2 fruit fly cellular contexts compared by ENCODE assay signal in the genomic region with DNA sequence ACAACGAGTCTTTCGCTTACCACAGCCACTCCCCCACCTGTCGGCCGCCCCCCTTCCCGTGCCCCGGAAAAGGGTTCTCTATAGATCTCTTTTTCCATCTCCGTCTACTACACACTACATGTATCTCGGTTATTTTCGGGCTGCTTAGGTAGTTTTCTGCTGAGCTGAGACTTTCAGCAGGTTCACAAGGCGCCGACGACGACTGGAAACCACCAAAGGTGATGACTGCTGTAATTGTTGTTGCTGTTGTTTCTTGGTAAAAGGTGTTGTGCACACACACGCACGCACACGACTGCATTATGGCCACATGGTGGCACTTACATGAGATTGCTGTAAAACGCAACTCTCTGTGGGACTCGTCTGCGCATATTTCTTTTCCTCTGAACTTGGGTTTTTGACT.
TF ChIP-seq lines count a peak whose summit lies in the region.

No protein-coding gene starts in this region.

- TF ChIP-seq CTCF in whole organism, embryonic (GFP tag; optimal IDR thresholded peaks at IDR 0.05; lab: Kevin White, UChicago), result no peak

TF ChIP-seq in whole organism, embryonic, 481 proteins besides CTCF, POLR2A, EP300 and RAD21:
- TF ChIP-seq CG10431 (GFP tag; optimal IDR thresholded peaks at IDR 0.05; lab: Kevin White, UChicago) (peak; percentile 81), CG14860 (GFP tag; IDR thresholded peaks at IDR 0.05; lab: Robert Waterston, UW; ENCODE audit: partially characterized antibody) (no peak), CG18599 (GFP tag; optimal IDR thresholded peaks at IDR 0.05; lab: Kevin White, UChicago) (no peak), tll (GFP tag; optimal IDR thresholded peaks at IDR 0.05; lab: Kevin White, UChicago) (peak in 1 of 2 experiments; percentile 100), crc (GFP tag; optimal IDR thresholded peaks at IDR 0.05; lab: Kevin White, UChicago) (no peak), zen (tag; optimal IDR thresholded peaks at IDR 0.05; lab: Kevin White, UChicago) (peak; percentile 57), so (GFP tag; IDR thresholded peaks at IDR 0.05; lab: Robert Waterston, UW) (0 out of 3 replicates have a peak, but pooled peaks have one; percentile 22), cg (GFP tag; optimal IDR thresholded peaks at IDR 0.05; lab: Kevin White, UChicago) (peak; percentile 44), CG17912 (GFP tag; optimal IDR thresholded peaks at IDR 0.05; lab: Kevin White, UChicago) (no peak), CG15479 (GFP tag; optimal IDR thresholded peaks at IDR 0.05; lab: Kevin White, UChicago) (peak; percentile 34), CG2199 (GFP tag; IDR thresholded peaks at IDR 0.05; lab: Robert Waterston, UW) (0 out of 3 replicates have a peak, but pooled peaks have one; percentile 18), Kr (GFP tag; optimal IDR thresholded peaks at IDR 0.05; lab: Kevin White, UChicago) (peak; percentile 81), twi (tag; optimal IDR thresholded peaks at IDR 0.05; lab: Kevin White, UChicago) (peak; percentile 81), CG8388 (GFP tag; optimal IDR thresholded peaks at IDR 0.05; lab: Kevin White, UChicago) (no peak), D (optimal IDR thresholded peaks at IDR 0.05; lab: Kevin White, UChicago) (peak; percentile 74), D (GFP tag; optimal IDR thresholded peaks at IDR 0.05; lab: Kevin White, UChicago) (no peak), vfl (GFP tag; optimal IDR thresholded peaks at IDR 0.05; lab: Kevin White, UChicago) (no peak), crol (GFP tag; IDR thresholded peaks at IDR 0.05; lab: Robert Waterston, UW) (peak; percentile 35; the same call in 1 of the 2 replicates), CG15269 (tag; optimal IDR thresholded peaks at IDR 0.05; lab: Kevin White, UChicago) (peak; percentile 35), pros (GFP tag; optimal IDR thresholded peaks at IDR 0.05; lab: Kevin White, UChicago) (peak; percentile 70), fd96Cb (tag; optimal IDR thresholded peaks at IDR 0.05; lab: Kevin White, UChicago) (no peak), CG4360 (GFP tag; IDR thresholded peaks at IDR 0.05; lab: Robert Waterston, UW) (peak; percentile 63), Dref (GFP tag; IDR thresholded peaks at IDR 0.05; lab: Robert Waterston, UW) (no peak), kni (GFP tag; optimal IDR thresholded peaks at IDR 0.05; lab: Kevin White, UChicago) (peak; percentile 82), Stat92E (GFP tag; optimal IDR thresholded peaks at IDR 0.05; lab: Kevin White, UChicago) (peak in 1 of 3 experiments; percentile 95), gro (GFP tag; optimal IDR thresholded peaks at IDR 0.05; lab: Kevin White, UChicago) (no peak), Oaz (GFP tag; IDR thresholded peaks at IDR 0.05; lab: Robert Waterston, UW) (no peak)

TF ChIP-seq in whole organism, prepupa, 60 proteins besides CTCF, POLR2A, EP300 and RAD21:
- no peak for TF ChIP-seq CG11294 (GFP tag; IDR thresholded peaks at IDR 0.05; lab: Robert Waterston, UW)
- peak in 1 of 2 experiments; percentile 33 for TF ChIP-seq ss (GFP tag; optimal IDR thresholded peaks at IDR 0.05; lab: Kevin White, UChicago)
- no peak for TF ChIP-seq CG3919 (GFP tag; optimal IDR thresholded peaks at IDR 0.05; lab: Kevin White, UChicago)
- TF ChIP-seq CG31627 (GFP tag; optimal IDR thresholded peaks at IDR 0.05; lab: Kevin White, UChicago), result no peak
- TF ChIP-seq topi (GFP tag; optimal IDR thresholded peaks at IDR 0.05; lab: Kevin White, UChicago), result no peak
- no peak for TF ChIP-seq net (GFP tag; optimal IDR thresholded peaks at IDR 0.05; lab: Kevin White, UChicago)
- TF ChIP-seq Ets21C (GFP tag; optimal IDR thresholded peaks at IDR 0.05; lab: Kevin White, UChicago), result no peak
- TF ChIP-seq fkh (GFP tag; optimal IDR thresholded peaks at IDR 0.05; lab: Kevin White, UChicago), result no peak
- TF ChIP-seq CG3032 (tag; optimal IDR thresholded peaks at IDR 0.05; lab: Kevin White, UChicago), result no peak
- TF ChIP-seq Sox102F (GFP tag; optimal IDR thresholded peaks at IDR 0.05; lab: Kevin White, UChicago), result no peak
- TF ChIP-seq Hr4 (GFP tag; optimal IDR thresholded peaks at IDR 0.05; lab: Kevin White, UChicago), result no peak
- TF ChIP-seq fd85E (GFP tag; optimal IDR thresholded peaks at IDR 0.05; lab: Kevin White, UChicago), result no peak
- TF ChIP-seq CG7368 (GFP tag; optimal IDR thresholded peaks at IDR 0.05; lab: Kevin White, UChicago), result no peak
- peak; percentile 26 for TF ChIP-seq dsx (GFP tag; optimal IDR thresholded peaks at IDR 0.05; lab: Kevin White, UChicago; ENCODE audit: poor library complexity, severe bottlenecking)
- TF ChIP-seq fd59A (GFP tag; optimal IDR thresholded peaks at IDR 0.05; lab: Kevin White, UChicago), result no peak
- TF ChIP-seq Sox14 (GFP tag; optimal IDR thresholded peaks at IDR 0.05; lab: Kevin White, UChicago), result no peak
- TF ChIP-seq Eip75B (GFP tag; optimal IDR thresholded peaks at IDR 0.05; lab: Kevin White, UChicago), result no peak
